Worm (Caenorhabditis elegans) whole organism, L3 larva: ENCODE results near the gene parg-1.
"Not testable (repeated sequence)": the region's sequence is repeated elsewhere in the genome, so short reads cannot be mapped to it uniquely, and the experiment has no call there.

Experiments used
- R02D3.7 ChIP-seq: fragments of 150-350 bp; optimal IDR thresholded peaks from 2 replicates; lab custom pipeline; 2014; ENCODE audit warnings: missing biosample characterization, missing genetic modification characterization
- ZK546.5 ChIP-seq: sonication (generic microtip); optimal IDR thresholded peaks from 2 replicates; lab custom pipeline; 2017; ENCODE audit warnings: missing biosample characterization, missing genetic modification characterization
- aly-2 ChIP-seq: fragments of 150-350 bp; optimal IDR thresholded peaks from 2 replicates; lab custom pipeline; 2014; ENCODE audit warnings: missing biosample characterization, missing genetic modification characterization
- ama-1 ChIP-seq: fragments of 150-350 bp; optimal IDR thresholded peaks from 2 replicates; lab custom pipeline; 2018
- ceh-16 ChIP-seq: sonication (generic microtip); optimal IDR thresholded peaks from 2 replicates; lab custom pipeline; 2017; ENCODE audit warnings: missing biosample characterization, missing genetic modification characterization
- ceh-82 ChIP-seq: fragments of 150-350 bp; optimal IDR thresholded peaks from 2 replicates; lab custom pipeline; 2014; ENCODE audit warnings: missing biosample characterization, missing genetic modification characterization
- daf-12 ChIP-seq: fragments of 150-350 bp; optimal IDR thresholded peaks from 2 replicates; lab custom pipeline; 2014; ENCODE audit warnings: missing biosample characterization, missing genetic modification reagents, missing genetic modification characterization
- egl-27 ChIP-seq: sonication (generic microtip); optimal IDR thresholded peaks from 4 replicates; lab custom pipeline; 2017; ENCODE audit warnings: missing biosample characterization, missing genetic modification reagents, missing genetic modification characterization
- elt-1 ChIP-seq: fragments of 150-350 bp; optimal IDR thresholded peaks from 2 replicates; lab custom pipeline; 2014; ENCODE audit warnings: missing biosample characterization, missing genetic modification characterization
- elt-2 ChIP-seq: sonication (generic microtip); optimal IDR thresholded peaks from 2 replicates; lab custom pipeline; 2016; ENCODE audit warnings: missing genetic modification reagents, mild to moderate bottlenecking, missing genetic modification characterization, missing compliant biosample characterization
- elt-3 ChIP-seq, 3 experiments: fragments of 150-350 bp in 1 of 3; sonication (generic microtip) in 2 of 3; optimal IDR thresholded peaks; 2 replicates in 2 of 3; 4 replicates in 1 of 3; lab custom pipeline; 2014 to 2017; ENCODE audit warnings: missing biosample characterization in 3 of 3, missing genetic modification characterization in 3 of 3
- fkh-2 ChIP-seq: fragments of 150-350 bp; optimal IDR thresholded peaks from 2 replicates; lab custom pipeline; 2014; ENCODE audit warnings: missing biosample characterization, missing genetic modification reagents, missing genetic modification characterization
- fos-1 ChIP-seq: fragments of 150-350 bp; optimal IDR thresholded peaks from 2 replicates; lab custom pipeline; 2014; ENCODE audit warnings: missing biosample characterization, missing genetic modification characterization
- jun-1 ChIP-seq: fragments of 150-350 bp; optimal IDR thresholded peaks from 2 replicates; lab custom pipeline; 2014; ENCODE audit warnings: missing biosample characterization, missing genetic modification reagents, missing genetic modification characterization
- lin-15B ChIP-seq: fragments of 150-350 bp; optimal IDR thresholded peaks from 2 replicates; lab custom pipeline; 2014; ENCODE audit warnings: missing biosample characterization, missing genetic modification characterization
- lin-39 ChIP-seq: fragments of 150-350 bp; optimal IDR thresholded peaks from 2 replicates; lab custom pipeline; 2018; ENCODE audit warnings: missing biosample characterization, missing genetic modification reagents, missing genetic modification characterization
- lsy-12 ChIP-seq: sonication (generic microtip); optimal IDR thresholded peaks from 2 replicates; lab custom pipeline; 2016; ENCODE audit warnings: mild to moderate bottlenecking, missing genetic modification characterization, missing compliant biosample characterization
- mdl-1 ChIP-seq: fragments of 150-350 bp; optimal IDR thresholded peaks from 2 replicates; lab custom pipeline; 2014; ENCODE audit warnings: missing biosample characterization, missing genetic modification characterization
- mml-1 ChIP-seq: fragments of 150-350 bp; sonication (generic microtip); optimal IDR thresholded peaks from 3 replicates; lab custom pipeline; 2014; ENCODE audit warnings: missing biosample characterization, missing genetic modification characterization
- nhr-11 ChIP-seq: fragments of 150-350 bp; optimal IDR thresholded peaks from 2 replicates; lab custom pipeline; 2014; ENCODE audit warnings: missing biosample characterization, missing genetic modification characterization
- nhr-23 ChIP-seq: fragments of 150-350 bp; optimal IDR thresholded peaks from 2 replicates; lab custom pipeline; 2014; ENCODE audit warnings: missing biosample characterization, missing genetic modification reagents, missing genetic modification characterization
- nhr-25 ChIP-seq: sonication (generic microtip); optimal IDR thresholded peaks from 2 replicates; lab custom pipeline; 2017; ENCODE audit warnings: missing biosample characterization, missing genetic modification characterization
- nhr-67 ChIP-seq: fragments of 150-350 bp; optimal IDR thresholded peaks from 2 replicates; lab custom pipeline; 2014; ENCODE audit warnings: missing biosample characterization, missing genetic modification characterization
- nhr-76 ChIP-seq: fragments of 150-350 bp; sonication (generic microtip); optimal IDR thresholded peaks from 5 replicates; lab custom pipeline; 2014; ENCODE audit warnings: missing biosample characterization, missing genetic modification characterization
- pha-4 ChIP-seq: fragments of 150-350 bp; optimal IDR thresholded peaks from 2 replicates; lab custom pipeline; 2014; ENCODE audit warnings: missing biosample characterization, missing genetic modification reagents, missing genetic modification characterization
- skn-1 ChIP-seq: fragments of 150-350 bp; optimal IDR thresholded peaks from 2 replicates; lab custom pipeline; 2014; ENCODE audit warnings: missing biosample characterization, missing genetic modification characterization
- snpc-4 ChIP-seq: fragments of 150-350 bp; optimal IDR thresholded peaks from 2 replicates; lab custom pipeline; 2014; ENCODE audit warnings: missing biosample characterization, missing genetic modification characterization
- tbx-2 ChIP-seq: sonication (generic microtip); optimal IDR thresholded peaks from 2 replicates; lab custom pipeline; 2016; ENCODE audit warnings: mild to moderate bottlenecking, missing genetic modification characterization, missing compliant biosample characterization
- zag-1 ChIP-seq: fragments of 150-350 bp; optimal IDR thresholded peaks from 2 replicates; lab custom pipeline; 2014; ENCODE audit warnings: missing biosample characterization, missing genetic modification characterization
- ztf-11 ChIP-seq: fragments of 150-350 bp; optimal IDR thresholded peaks from 2 replicates; lab custom pipeline; 2014; ENCODE audit warnings: missing biosample characterization, missing genetic modification characterization
- ztf-4 ChIP-seq: fragments of 150-350 bp; optimal IDR thresholded peaks from 2 replicates; lab custom pipeline; 2014; ENCODE audit warnings: missing biosample characterization, missing genetic modification characterization

Gene parg-1

ce11 chrIV:8745591-8746302, at the start of gene parg-1, which contains the start of gene F20C5.7:
Gene parg-1, plus strand, starts transcription at chrIV:8746252.
Gene F20C5.7, minus strand, starts transcription at chrIV:8745691.
- TF ChIP-seq ztf-11 = no peak
- TF ChIP-seq mdl-1 = no peak
- TF ChIP-seq ZK546.5 = no peak
- no peak for TF ChIP-seq zag-1 (tag; lab: Kevin White, UChicago)
- no peak for TF ChIP-seq R02D3.7 (tag; lab: Kevin White, UChicago)
- no peak for TF ChIP-seq lin-39 (tag; lab: Kevin White, UChicago)
- TF ChIP-seq egl-27 = no peak
- TF ChIP-seq nhr-11 (tag; lab: Kevin White, UChicago) = no peak
- no peak for TF ChIP-seq fkh-2 (tag; lab: Kevin White, UChicago)
- TF ChIP-seq ztf-4 (tag; lab: Kevin White, UChicago) = no peak
- TF ChIP-seq nhr-67 (tag; lab: Kevin White, UChicago) = no peak
- TF ChIP-seq mml-1 (tag; lab: Kevin White, UChicago) = no peak
- no peak for TF ChIP-seq nhr-25 (tag; lab: Kevin White, UChicago)
- no peak for TF ChIP-seq jun-1 (tag; lab: Kevin White, UChicago)

ce11 chrIV:8697436-8697835, 48.6 kb upstream of the parg-1 start, which contains the start of gene ttll-11:
Gene ttll-11, plus strand, starts transcription at chrIV:8697736.
- TF ChIP-seq tbx-2 (tag; lab: Kevin White, UChicago) (no peak), ceh-16 (tag; lab: Kevin White, UChicago) (no peak), ama-1 (no peak)

- TF ChIP-seq snpc-4 (tag; lab: Kevin White, UChicago) = no peak
Observed at ce11 chrIV:8705504-8705903, 40.5 kb upstream of the parg-1 start, which contains the start of gene H23L24.4. Gene H23L24.4, minus strand, starts transcription at chrIV:8705604.

ce11 chrIV:8708046-8708445, 38.0 kb upstream of the parg-1 start:
- TF ChIP-seq R02D3.7 (tag; lab: Kevin White, UChicago) (no peak), elt-3 (tag; optimal IDR thresholded peaks at IDR 0.05; lab: Kevin White, UChicago) (no peak), lin-39 (tag; lab: Kevin White, UChicago) (no peak), aly-2 (no peak), nhr-11 (tag; lab: Kevin White, UChicago) (no peak), jun-1 (tag; lab: Kevin White, UChicago) (no peak)
- TF ChIP-seq, all 47 proteins: peak for 0

- not testable (repeated sequence) for TF ChIP-seq ceh-82, nhr-76, zag-1 (tag; lab: Kevin White, UChicago)
- TF ChIP-seq, all 47 proteins: peak for 0; not testable (repeated sequence) for 47
Observed at ce11 chrIV:8715032-8715431, 31.0 kb upstream of the parg-1 start, which contains the start of the genes parg-2 and ipla-5. Gene parg-2, minus strand, starts transcription at chrIV:8715132. Gene ipla-5, plus strand, starts transcription at chrIV:8715247.

- TF ChIP-seq fos-1 = no peak
- TF ChIP-seq elt-2 (tag; lab: Kevin White, UChicago) = no peak
- no peak for TF ChIP-seq lin-39 (tag; lab: Kevin White, UChicago)
- no peak for TF ChIP-seq skn-1 (tag; lab: Kevin White, UChicago)
- TF ChIP-seq nhr-11 (tag; lab: Kevin White, UChicago) = no peak
- TF ChIP-seq R02D3.7 (tag; lab: Kevin White, UChicago) = no peak
- TF ChIP-seq mml-1 (tag; lab: Kevin White, UChicago) = no peak
- no peak for TF ChIP-seq nhr-25 (tag; lab: Kevin White, UChicago)
- no peak for TF ChIP-seq nhr-67 (tag; lab: Kevin White, UChicago)
- TF ChIP-seq elt-1 (tag; lab: Kevin White, UChicago) = no peak
- TF ChIP-seq ZK546.5 = no peak
- TF ChIP-seq nhr-23 (tag; lab: Kevin White, UChicago) = no peak
- no peak for TF ChIP-seq elt-3 (tag; optimal IDR thresholded peaks at IDR 0.05; lab: Kevin White, UChicago)
- TF ChIP-seq daf-12 (tag; lab: Kevin White, UChicago) = no peak
- no peak for TF ChIP-seq fkh-2 (tag; lab: Kevin White, UChicago)
- TF ChIP-seq pha-4 (tag; lab: Kevin White, UChicago) = no peak
- no peak for TF ChIP-seq lsy-12 (tag; lab: Kevin White, UChicago)
- TF ChIP-seq lin-15B = no peak
- no peak for TF ChIP-seq mdl-1
- no peak for TF ChIP-seq zag-1 (tag; lab: Kevin White, UChicago)
Observed at ce11 chrIV:8718153-8718552, 27.9 kb upstream of the parg-1 start, which contains the start of gene H23L24.1. Gene H23L24.1, plus strand, starts transcription at chrIV:8718453.
